Worm (Caenorhabditis elegans) whole organism, L1 larva: ENCODE results near the gene bca-1.

Source experiments
- C16A3.4 ChIP-seq: fragments of 150-350 bp; optimal IDR thresholded peaks from 2 replicates; lab custom pipeline; 2014; ENCODE audit warnings: missing biosample characterization, missing genetic modification characterization
- F16B12.6 ChIP-seq: fragments of 150-350 bp; optimal IDR thresholded peaks from 2 replicates; lab custom pipeline; 2014; ENCODE audit warnings: missing biosample characterization, missing genetic modification characterization
- aha-1 ChIP-seq: fragments of 150-350 bp; optimal IDR thresholded peaks from 2 replicates; lab custom pipeline; 2014; ENCODE audit warnings: missing biosample characterization, missing genetic modification characterization
- alr-1 ChIP-seq: fragments of 200-800 bp; sonication (Bioruptor generic); optimal IDR thresholded peaks from 2 replicates; lab custom pipeline; 2018; ENCODE audit warnings: borderline replicate concordance, mild to moderate bottlenecking, missing genetic modification characterization, missing compliant biosample characterization
- blmp-1 ChIP-seq: fragments of 150-350 bp; optimal IDR thresholded peaks from 2 replicates; lab custom pipeline; 2014; ENCODE audit warnings: missing biosample characterization, missing genetic modification characterization
- ceh-8 ChIP-seq: fragments of 200-800 bp; sonication (Bioruptor generic); optimal IDR thresholded peaks from 2 replicates; lab custom pipeline; 2018; ENCODE audit warnings: mild to moderate bottlenecking, missing genetic modification characterization, moderate library complexity, missing compliant biosample characterization
- ceh-82 ChIP-seq, 3 experiments: fragments of 150-350 bp in 1 of 3; sonication (generic microtip) in 2 of 3; optimal IDR thresholded peaks; 2 replicates each; lab custom pipeline; 2014 to 2017; ENCODE audit warnings: missing biosample characterization in 3 of 3, missing genetic modification characterization in 3 of 3
- ceh-88 ChIP-seq: fragments of 200-800 bp; sonication (Bioruptor generic); IDR thresholded peaks from 2 replicates; pipeline ENCODE4 v1.3.6; 2022; ENCODE audit warnings: missing genetic modification characterization, missing compliant biosample characterization
- dpl-1 ChIP-seq, 3 experiments: fragments of 150-350 bp in 2 of 3; sonication (generic microtip) in 1 of 3; optimal IDR thresholded peaks; 2 replicates each; lab custom pipeline; 2014 to 2017; ENCODE audit warnings: missing biosample characterization in 3 of 3, missing genetic modification characterization in 3 of 3, missing genetic modification reagents in 3 of 3
- dsc-1 ChIP-seq: sonication (generic microtip); optimal IDR thresholded peaks from 2 replicates; lab custom pipeline; 2016; ENCODE audit warnings: mild to moderate bottlenecking, missing genetic modification characterization, missing compliant biosample characterization
- efl-1 ChIP-seq, 4 experiments: fragments of 150-350 bp; optimal IDR thresholded peaks in 3 of 4; peaks in 1 of 4; 1 replicate in 1 of 4; 2 replicates in 3 of 4; lab custom pipeline; 2014; ENCODE audit warnings: missing biosample characterization in 2 of 4, missing genetic modification characterization in 2 of 4, missing genetic modification reagents in 2 of 4
- elt-3 ChIP-seq, 6 experiments: fragments of 150-350 bp in 1 of 6; sonication (generic microtip); optimal IDR thresholded peaks; 2 replicates each; lab custom pipeline; 2017 to 2018; ENCODE audit warnings: missing biosample characterization in 6 of 6, missing genetic modification characterization in 6 of 6, inconsistent platforms in 1 of 6
- fkh-4 ChIP-seq: sonication (generic microtip); optimal IDR thresholded peaks from 2 replicates; lab custom pipeline; 2016; ENCODE audit warnings: missing compliant biosample characterization, missing genetic modification characterization, borderline replicate concordance
- fkh-8 ChIP-seq: sonication (generic microtip); optimal IDR thresholded peaks from 2 replicates; lab custom pipeline; 2016; ENCODE audit warnings: mild to moderate bottlenecking, missing genetic modification characterization, missing compliant biosample characterization
- grh-1 ChIP-seq: fragments of 200-800 bp; sonication (Bioruptor generic); IDR thresholded peaks from 2 replicates; pipeline ENCODE4 v1.3.6; 2022; ENCODE audit warnings: missing genetic modification reagents, missing genetic modification characterization, missing compliant biosample characterization
- hpl-2 ChIP-seq: fragments of 150-350 bp; optimal IDR thresholded peaks from 2 replicates; lab custom pipeline; 2014; ENCODE audit warnings: missing biosample characterization, missing genetic modification reagents, missing genetic modification characterization
- irx-1 ChIP-seq: sonication (generic microtip); optimal IDR thresholded peaks from 2 replicates; lab custom pipeline; 2016; ENCODE audit warnings: missing genetic modification characterization, missing compliant biosample characterization
- lin-14 ChIP-seq: fragments of 200-800 bp; sonication (Bioruptor generic); optimal IDR thresholded peaks from 2 replicates; lab custom pipeline; 2018; ENCODE audit warnings: mild to moderate bottlenecking, missing genetic modification characterization, moderate library complexity, missing compliant biosample characterization
- lin-15B ChIP-seq: fragments of 150-350 bp; sonication (generic microtip); optimal IDR thresholded peaks from 3 replicates; lab custom pipeline; 2014; ENCODE audit warnings: missing biosample characterization, missing genetic modification characterization
- lin-35 ChIP-seq, 2 experiments: fragments of 150-350 bp; optimal IDR thresholded peaks; 2 replicates each; lab custom pipeline; 2014; ENCODE audit warnings: missing biosample characterization in 2 of 2, missing genetic modification characterization in 2 of 2, missing genetic modification reagents in 2 of 2
- mab-9 ChIP-seq: fragments of 200-800 bp; sonication (Bioruptor generic); IDR thresholded peaks from 2 replicates; pipeline ENCODE4 v1.3.6; 2022; ENCODE audit warnings: missing genetic modification reagents, missing genetic modification characterization, missing compliant biosample characterization
- mdl-1 ChIP-seq, 2 experiments: fragments of 150-350 bp; optimal IDR thresholded peaks; 2 replicates each; lab custom pipeline; 2014 to 2017; ENCODE audit warnings: missing biosample characterization in 2 of 2, missing genetic modification characterization in 2 of 2, inconsistent platforms in 1 of 2
- mep-1 ChIP-seq: fragments of 150-350 bp; optimal IDR thresholded peaks from 2 replicates; lab custom pipeline; 2014; ENCODE audit warnings: missing biosample characterization, missing genetic modification characterization
- nhr-19 ChIP-seq: fragments of 200-800 bp; sonication (Bioruptor generic); conservative IDR thresholded peaks from 2 replicates; pipeline ENCODE4 v1.3.6; 2022; ENCODE audit warnings: missing genetic modification characterization, missing compliant biosample characterization
- nhr-20 ChIP-seq: sonication (generic microtip); optimal IDR thresholded peaks from 2 replicates; lab custom pipeline; 2016; ENCODE audit warnings: mild to moderate bottlenecking, missing genetic modification characterization, missing compliant biosample characterization
- nhr-28 ChIP-seq: fragments of 150-350 bp; optimal IDR thresholded peaks from 2 replicates; lab custom pipeline; 2014; ENCODE audit warnings: missing biosample characterization, missing genetic modification characterization
- nhr-71 ChIP-seq: sonication (generic microtip); optimal IDR thresholded peaks from 2 replicates; lab custom pipeline; 2016; ENCODE audit warnings: mild to moderate bottlenecking, missing genetic modification characterization, moderate library complexity, missing compliant biosample characterization
- nhr-84 ChIP-seq: sonication (generic microtip); optimal IDR thresholded peaks from 2 replicates; lab custom pipeline; 2017; ENCODE audit warnings: missing biosample characterization, missing genetic modification characterization
- nhr-90 ChIP-seq: sonication (generic microtip); optimal IDR thresholded peaks from 2 replicates; lab custom pipeline; 2016; ENCODE audit warnings: mild to moderate bottlenecking, missing genetic modification characterization, missing compliant biosample characterization; ENCODE audit not compliant: poor library complexity
- pag-3 ChIP-seq: sonication (generic microtip); optimal IDR thresholded peaks from 2 replicates; lab custom pipeline; 2017; ENCODE audit warnings: missing genetic modification characterization, mild to moderate bottlenecking, missing compliant biosample characterization, antibody characterized with exemption, borderline replicate concordance; ENCODE audit not compliant: insufficient read depth
- pqm-1 ChIP-seq: sonication (generic microtip); optimal IDR thresholded peaks from 3 replicates; lab custom pipeline; 2017; ENCODE audit warnings: missing biosample characterization, missing genetic modification characterization
- rnt-1 ChIP-seq: sonication (generic microtip); optimal IDR thresholded peaks from 2 replicates; lab custom pipeline; 2016; ENCODE audit warnings: mild to moderate bottlenecking, missing genetic modification characterization, moderate library complexity, missing compliant biosample characterization
- sptf-1 ChIP-seq: fragments of 150-350 bp; optimal IDR thresholded peaks from 2 replicates; lab custom pipeline; 2014; ENCODE audit warnings: missing biosample characterization, missing genetic modification characterization
- swsn-7 ChIP-seq: sonication (generic microtip); optimal IDR thresholded peaks from 2 replicates; lab custom pipeline; 2016; ENCODE audit warnings: missing genetic modification characterization, missing compliant biosample characterization
- tbx-2 ChIP-seq: sonication (generic microtip); optimal IDR thresholded peaks from 2 replicates; lab custom pipeline; 2016; ENCODE audit warnings: missing genetic modification characterization, missing compliant biosample characterization
- tlp-1 ChIP-seq: fragments of 150-350 bp; optimal IDR thresholded peaks from 2 replicates; lab custom pipeline; 2014; ENCODE audit warnings: missing biosample characterization, missing genetic modification characterization
- unc-130 ChIP-seq: fragments of 150-350 bp; optimal IDR thresholded peaks from 2 replicates; lab custom pipeline; 2017; ENCODE audit warnings: missing biosample characterization, missing genetic modification characterization, inconsistent platforms
- unc-62 ChIP-seq: fragments of 150-350 bp; optimal IDR thresholded peaks from 2 replicates; lab custom pipeline; 2014; ENCODE audit warnings: missing biosample characterization, missing genetic modification reagents, missing genetic modification characterization
- xbp-1 ChIP-seq: sonication (generic microtip); optimal IDR thresholded peaks from 2 replicates; lab custom pipeline; 2016; ENCODE audit warnings: missing genetic modification characterization, missing compliant biosample characterization
- zip-4 ChIP-seq: fragments of 200-800 bp; sonication (Bioruptor generic); optimal IDR thresholded peaks from 2 replicates; lab custom pipeline; 2018; ENCODE audit warnings: mild to moderate bottlenecking, missing genetic modification characterization, moderate library complexity, missing compliant biosample characterization
- ztf-4 ChIP-seq: fragments of 150-350 bp; optimal IDR thresholded peaks from 2 replicates; lab custom pipeline; 2014; ENCODE audit warnings: missing biosample characterization, missing genetic modification characterization

Gene bca-1

DNA sequence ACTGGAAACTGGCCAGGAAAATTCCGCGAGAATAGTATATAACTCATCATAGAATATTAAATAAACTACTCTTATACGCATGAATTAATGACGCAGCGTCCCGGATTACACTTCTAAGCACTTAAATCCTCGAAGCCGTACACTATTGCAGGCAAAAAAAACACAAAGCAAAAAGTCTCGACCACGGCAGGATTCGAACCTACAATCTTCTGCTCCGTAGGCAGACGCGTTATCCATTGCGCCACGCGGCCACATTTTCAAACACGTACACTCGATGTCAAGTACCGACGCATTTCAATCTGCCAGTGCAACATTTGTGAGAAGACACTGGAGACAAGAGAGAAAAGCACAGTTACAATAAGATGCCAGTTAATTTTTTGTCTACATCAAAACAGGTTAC is 15.3 kb upstream of the bca-1 start (continued):
- TF ChIP-seq hpl-2 (GFP tag; lab: Kevin White, UChicago), result no peak
- peak in 1 of 6 experiments; percentile 58 for TF ChIP-seq elt-3 (tag; optimal IDR thresholded peaks at IDR 0.05; lab: Kevin White, UChicago)
- TF ChIP-seq unc-130, result no peak
- peak; percentile 77 for TF ChIP-seq rnt-1 (tag; lab: Kevin White, UChicago)
- TF ChIP-seq mdl-1 (tag; optimal IDR thresholded peaks at IDR 0.05; lab: Kevin White, UChicago), result peak in 1 of 2 experiments; percentile 52
- peak; percentile 42; the same call in 1 of the 2 replicates for TF ChIP-seq ceh-88 (GFP tag; lab: Robert Waterston, UW)
- TF ChIP-seq zip-4 (GFP tag; lab: Kevin White, UChicago), result no peak
- TF ChIP-seq pqm-1 (tag; lab: Kevin White, UChicago), result no peak
- TF ChIP-seq irx-1 (tag; lab: Kevin White, UChicago), result peak; percentile 52
- no peak for TF ChIP-seq alr-1
- TF ChIP-seq fkh-8 (tag; lab: Kevin White, UChicago), result peak; percentile 46
- TF ChIP-seq nhr-20 (tag; lab: Kevin White, UChicago), result peak; percentile 65
- peak; percentile 72 for TF ChIP-seq nhr-19 (GFP tag; lab: Robert Waterston, UW)
- no peak for TF ChIP-seq grh-1 (GFP tag; lab: Robert Waterston, UW)
- TF ChIP-seq F16B12.6, result no peak
- peak; percentile 55 for TF ChIP-seq tbx-2 (tag; lab: Kevin White, UChicago)
- TF ChIP-seq C16A3.4 (tag; lab: Kevin White, UChicago), result peak; percentile 69
- TF ChIP-seq unc-62 (GFP tag; lab: Kevin White, UChicago), result no peak
- TF ChIP-seq dpl-1 (GFP tag; optimal IDR thresholded peaks at IDR 0.05; lab: Kevin White, UChicago), result no peak
- TF ChIP-seq lin-35 (GFP tag; optimal IDR thresholded peaks at IDR 0.05; lab: Kevin White, UChicago), result peak; percentile 9 to 68
- TF ChIP-seq lin-14 (GFP tag; lab: Kevin White, UChicago), result peak; percentile 66
- no peak for TF ChIP-seq nhr-28
- peak; percentile 72 for TF ChIP-seq dsc-1 (tag; lab: Kevin White, UChicago)
- no peak for TF ChIP-seq tlp-1 (tag; lab: Kevin White, UChicago)
- TF ChIP-seq xbp-1 (tag; lab: Kevin White, UChicago), result peak; percentile 64
- TF ChIP-seq swsn-7 (tag; lab: Kevin White, UChicago), result peak; percentile 50
- TF ChIP-seq, all 84 proteins: peak for 31

- TF ChIP-seq irx-1 (tag; lab: Kevin White, UChicago) (no peak), F16B12.6 (no peak), swsn-7 (tag; lab: Kevin White, UChicago) (no peak), grh-1 (GFP tag; lab: Robert Waterston, UW) (no peak), ztf-4 (tag; lab: Kevin White, UChicago) (no peak), mep-1 (no peak), C16A3.4 (tag; lab: Kevin White, UChicago) (no peak), blmp-1 (no peak), tlp-1 (tag; lab: Kevin White, UChicago) (no peak), nhr-19 (GFP tag; lab: Robert Waterston, UW) (no peak), ceh-82 (tag; optimal IDR thresholded peaks at IDR 0.05; lab: Kevin White, UChicago) (no peak), elt-3 (tag; optimal IDR thresholded peaks at IDR 0.05; lab: Kevin White, UChicago) (no peak)
Measured at ce11 chrX:6216551-6216950, 12.0 kb upstream of the bca-1 start, which contains the start of gene lrch-1. lrch-1 (minus strand) TSS chrX:6216651.

ce11 chrX:6211322-6211820 is 6.8 kb upstream of the bca-1 start:
- TF ChIP-seq blmp-1, result no peak
- TF ChIP-seq efl-1 (optimal IDR thresholded peaks at IDR 0.05; lab: Kevin White, UChicago), result no peak
- peak in 1 of 2 experiments; percentile 45 for TF ChIP-seq efl-1 (GFP tag; optimal IDR thresholded peaks at IDR 0.05 in 1 of 2; lab: Kevin White, UChicago)

ce11 chrX:6208463-6208862 is 3.9 kb upstream of the bca-1 start, which contains the start of gene C14F11.7:
C14F11.7 (minus strand) TSS chrX:6208563.
- TF ChIP-seq fkh-4 (no peak), nhr-90 (tag; lab: Kevin White, UChicago) (no peak), lin-15B (tag; lab: Kevin White, UChicago) (no peak), nhr-71 (no peak), F16B12.6 (no peak), grh-1 (GFP tag; lab: Robert Waterston, UW) (no peak), aha-1 (tag; lab: Kevin White, UChicago) (no peak), mep-1 (no peak), tlp-1 (tag; lab: Kevin White, UChicago) (no peak), sptf-1 (tag; lab: Kevin White, UChicago) (no peak), mab-9 (no peak), pag-3 (tag; lab: Kevin White, UChicago) (no peak), nhr-84 (tag; lab: Kevin White, UChicago) (no peak), ceh-8 (GFP tag; lab: Kevin White, UChicago) (no peak)
- TF ChIP-seq, all 84 proteins: peak for 0
